Worm (Caenorhabditis elegans): Measurements from ENCODE around the gene K08F8.7.

The K08F8.7 gene

ce11 chrII:8740326-8740949 is 14.7 kb downstream of the K08F8.7 start (continued):
- no peak for TF ChIP-seq nhr-77 (tag; optimal IDR thresholded peaks at IDR 0.05)
- TF ChIP-seq sup-37 (GFP tag; optimal IDR thresholded peaks at IDR 0.05), result no peak
- TF ChIP-seq nhr-84 (tag; optimal IDR thresholded peaks at IDR 0.05), result no peak
- TF ChIP-seq aha-1 (tag; optimal IDR thresholded peaks at IDR 0.05), result peak; percentile 46
- no peak for TF ChIP-seq lin-39 (tag; optimal IDR thresholded peaks at IDR 0.05)
- no peak for TF ChIP-seq egl-13 (tag; optimal IDR thresholded peaks at IDR 0.05)
- TF ChIP-seq pqm-1 (tag; optimal IDR thresholded peaks at IDR 0.05), result peak; percentile 63
- TF ChIP-seq C16A3.4 (tag; optimal IDR thresholded peaks at IDR 0.05), result peak; percentile 14
- no peak for TF ChIP-seq ztf-11 (tag; optimal IDR thresholded peaks at IDR 0.05)
- no peak for TF ChIP-seq snpc-4 (tag; optimal IDR thresholded peaks at IDR 0.05)
- TF ChIP-seq mef-2 (tag; optimal IDR thresholded peaks at IDR 0.05), result no peak
- no peak for TF ChIP-seq ceh-63 (GFP tag; optimal IDR thresholded peaks at IDR 0.05)
- peak; percentile 93 for TF ChIP-seq elt-2 (tag; optimal IDR thresholded peaks at IDR 0.05)
- peak; percentile 77 for TF ChIP-seq nhr-19 (GFP tag; conservative IDR thresholded peaks at IDR 0.05)
- TF ChIP-seq nhr-11 (tag; optimal IDR thresholded peaks at IDR 0.05), result no peak
- peak in 1 of 2 experiments; percentile 40 for TF ChIP-seq lin-35 (GFP tag; optimal IDR thresholded peaks at IDR 0.05)
- TF ChIP-seq irx-1 (tag; optimal IDR thresholded peaks at IDR 0.05), result no peak
- no peak for TF ChIP-seq pax-3 (tag; optimal IDR thresholded peaks at IDR 0.05)
- peak; percentile 80 for TF ChIP-seq lin-14 (GFP tag; optimal IDR thresholded peaks at IDR 0.05)
- TF ChIP-seq dsc-1 (tag; optimal IDR thresholded peaks at IDR 0.05), result no peak
- peak in 1 of 2 experiments; percentile 15 for TF ChIP-seq efl-1 (optimal IDR thresholded peaks at IDR 0.05)
- peak in 1 of 2 experiments; percentile 89 for TF ChIP-seq efl-1 (GFP tag; optimal IDR thresholded peaks at IDR 0.05 in 1 of 2)
- no peak for TF ChIP-seq efl-3 (GFP tag; optimal IDR thresholded peaks at IDR 0.05)
- TF ChIP-seq pag-3 (tag; optimal IDR thresholded peaks at IDR 0.05; ENCODE audit: borderline replicate concordance, insufficient read depth), result no peak
- TF ChIP-seq ama-1 (optimal IDR thresholded peaks at IDR 0.05), result no peak
- TF ChIP-seq nhr-28 (tag; optimal IDR thresholded peaks at IDR 0.05), result no peak
- TF ChIP-seq rnt-1 (tag; optimal IDR thresholded peaks at IDR 0.05), result no peak
- TF ChIP-seq aly-2 (tag; optimal IDR thresholded peaks at IDR 0.05), result no peak
- TF ChIP-seq alr-1 (tag; optimal IDR thresholded peaks at IDR 0.05; ENCODE audit: borderline replicate concordance), result no peak
- TF ChIP-seq Y116A8C.19 (tag; optimal IDR thresholded peaks at IDR 0.05; ENCODE audit: borderline replicate concordance), result no peak
- TF ChIP-seq ets-5 (GFP tag; IDR thresholded peaks at IDR 0.05), result no peak
- TF ChIP-seq mdl-1 (tag; optimal IDR thresholded peaks at IDR 0.05), result peak in 1 of 2 experiments; percentile 63
- no peak for TF ChIP-seq F16B12.6 (tag; optimal IDR thresholded peaks at IDR 0.05)
- TF ChIP-seq unc-86 (tag; optimal IDR thresholded peaks at IDR 0.05), result no peak
- TF ChIP-seq fos-1 (tag; optimal IDR thresholded peaks at IDR 0.05), result peak; percentile 41
- no peak for TF ChIP-seq xbp-1 (tag; optimal IDR thresholded peaks at IDR 0.05)
- TF ChIP-seq jun-1 (tag; optimal IDR thresholded peaks at IDR 0.05), result no peak

DNA sequence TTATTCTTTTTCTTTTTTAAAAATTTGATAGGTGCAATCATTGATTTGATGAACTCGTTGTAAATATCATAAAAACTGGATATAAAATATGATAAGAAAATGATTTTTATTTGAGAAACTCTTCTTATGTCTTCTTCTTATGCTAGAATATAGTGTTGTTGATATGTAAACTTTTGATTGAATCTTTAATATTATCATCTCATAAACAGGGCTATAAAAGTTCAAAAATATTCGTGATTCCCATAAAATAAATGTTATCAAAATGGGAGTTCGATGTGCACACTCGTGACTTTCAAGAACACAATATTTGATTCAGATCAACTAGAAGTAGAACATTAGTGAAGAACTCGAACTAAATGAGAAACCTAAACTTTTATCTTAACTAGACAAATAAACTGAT is 16.2 kb downstream of the K08F8.7 start:
- TF ChIP-seq zag-1 (tag; optimal IDR thresholded peaks at IDR 0.05) (no peak), swsn-7 (tag; optimal IDR thresholded peaks at IDR 0.05) (no peak), unc-130 (tag; optimal IDR thresholded peaks at IDR 0.05) (no peak), nhr-71 (tag; optimal IDR thresholded peaks at IDR 0.05) (peak; percentile 3), lir-3 (tag; optimal IDR thresholded peaks at IDR 0.05; ENCODE audit: poor library complexity) (no peak), unc-86 (tag; optimal IDR thresholded peaks at IDR 0.05) (no peak), nhr-90 (tag; optimal IDR thresholded peaks at IDR 0.05; ENCODE audit: poor library complexity) (no peak), elt-2 (tag; optimal IDR thresholded peaks at IDR 0.05) (peak; percentile 62), pqm-1 (tag; optimal IDR thresholded peaks at IDR 0.05) (no peak)
